Worm (Caenorhabditis elegans): ENCODE results near the gene F47C12.6.

DNA sequence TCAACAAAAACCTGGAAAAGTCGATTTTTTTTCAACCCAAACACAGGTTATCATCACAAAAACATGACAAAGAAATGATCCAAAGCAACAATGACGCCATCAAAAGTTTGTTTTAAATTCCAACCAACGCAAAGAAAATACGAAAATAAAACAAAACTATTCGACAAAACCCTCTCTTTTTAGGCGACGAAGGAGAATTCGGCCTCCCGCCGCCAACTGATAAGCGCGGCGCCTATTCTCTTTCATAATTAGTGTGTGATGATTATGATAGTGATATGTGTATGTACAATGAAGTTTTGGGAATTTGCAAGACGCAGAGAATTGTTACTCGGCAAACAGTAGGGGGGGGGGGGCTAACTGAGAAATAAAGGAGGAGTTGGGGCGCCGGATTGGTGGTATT, 36.1 kb upstream of the F47C12.6 start:
- TF ChIP-seq elt-1 (tag; optimal IDR thresholded peaks at IDR 0.05) (no peak), ztf-11 (tag; optimal IDR thresholded peaks at IDR 0.05) (no peak), lsy-2 (tag; optimal IDR thresholded peaks at IDR 0.05) (no peak), skn-1 (tag; optimal IDR thresholded peaks at IDR 0.05) (no peak), unc-62 (GFP tag; optimal IDR thresholded peaks at IDR 0.05) (no peak), snpc-4 (tag; optimal IDR thresholded peaks at IDR 0.05) (no peak)

All from whole organism, L2 larva.